Fruit fly (Drosophila melanogaster) Kc167 (cell line): ENCODE data around the gene ND-20.

Experiments
- Myc ChIP-seq: fragments of >200 bp; optimal IDR thresholded peaks from 2 replicates; lab custom pipeline; 2017; ENCODE audit warnings: missing external identifiers
- Sin3A ChIP-seq: fragments of >200 bp; optimal IDR thresholded peaks from 2 replicates; lab custom pipeline; 2018; ENCODE audit warnings: missing external identifiers
- h ChIP-seq: fragments of >200 bp; optimal IDR thresholded peaks from 3 replicates; lab custom pipeline; 2018; ENCODE audit warnings: missing external identifiers
- insv ChIP-seq: fragments of >200 bp; optimal IDR thresholded peaks from 3 replicates; lab custom pipeline; 2018; ENCODE audit warnings: missing external identifiers
- psq ChIP-seq: fragments of >200 bp; optimal IDR thresholded peaks from 2 replicates; lab custom pipeline; 2017; ENCODE audit warnings: missing external identifiers
- ttk ChIP-seq: sonication (Bioruptor generic); optimal IDR thresholded peaks from 2 replicates; lab custom pipeline; 2017; ENCODE audit warnings: missing external identifiers

Gene ND-20

DNA sequence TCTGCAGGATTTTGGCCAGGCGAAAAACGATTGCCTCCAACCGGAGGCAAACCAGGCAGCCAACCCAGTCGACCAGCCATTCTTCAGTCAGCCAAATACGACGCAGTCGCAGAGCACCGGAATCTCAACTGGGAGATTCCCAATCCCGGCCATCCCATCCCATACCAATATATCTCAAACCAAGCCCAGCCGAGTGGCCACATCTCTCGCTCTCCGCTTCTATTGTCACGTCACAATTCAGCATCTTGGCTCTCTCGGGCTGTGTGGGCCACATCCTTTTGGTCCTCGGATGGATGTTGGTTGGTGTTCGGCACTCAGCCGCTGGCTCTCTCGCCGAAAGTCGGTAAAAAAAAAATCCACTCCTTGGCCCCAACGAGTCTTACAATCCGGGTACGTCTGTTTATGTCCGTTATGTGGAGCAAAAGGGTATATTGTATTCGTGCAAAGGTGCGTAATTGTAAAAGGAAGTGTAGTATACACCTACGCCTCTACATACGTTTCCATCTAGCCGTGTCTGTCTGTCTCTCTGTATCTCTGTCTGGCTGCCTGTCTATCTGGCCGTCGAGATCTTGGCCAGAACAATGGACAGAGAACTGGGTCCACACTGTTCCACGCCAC lies 13.3 kb downstream of the ND-20 start, which contains the start of gene mmd:
Gene mmd (minus strand): TSS at position 3 of the 618 bp plus-strand sequence.
- no peak for TF ChIP-seq Myc
- no peak for TF ChIP-seq Sin3A (lab: Kevin White, UChicago)
- TF ChIP-seq psq (lab: Kevin White, UChicago) = no peak
- TF ChIP-seq h (lab: Kevin White, UChicago) = no peak
- no peak for TF ChIP-seq insv (lab: Kevin White, UChicago)
- no peak for TF ChIP-seq ttk (lab: Kevin White, UChicago)

DNA sequence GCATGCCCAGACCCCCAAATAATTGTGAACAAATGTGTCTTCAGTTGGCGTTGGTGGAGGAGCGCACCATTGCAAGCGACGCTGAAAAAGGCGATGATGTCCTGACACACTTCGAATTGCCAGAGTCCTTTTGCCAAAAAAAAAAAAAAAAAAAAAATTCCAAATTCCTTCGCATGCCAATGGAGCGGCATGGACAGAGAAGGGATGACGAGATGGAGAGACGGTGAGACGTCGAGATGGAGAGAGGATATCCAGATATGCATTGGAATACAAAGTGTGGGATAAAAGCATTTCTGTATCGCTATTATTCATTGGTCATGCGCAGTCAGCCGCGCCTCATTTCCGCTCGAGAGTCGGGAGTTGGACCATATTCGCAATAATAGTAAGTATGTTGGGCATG lies 15.0 kb downstream of the ND-20 start:
- TF ChIP-seq Myc (no peak), insv (lab: Kevin White, UChicago) (no peak), psq (lab: Kevin White, UChicago) (no peak), Sin3A (lab: Kevin White, UChicago) (no peak), ttk (lab: Kevin White, UChicago) (no peak)

DNA sequence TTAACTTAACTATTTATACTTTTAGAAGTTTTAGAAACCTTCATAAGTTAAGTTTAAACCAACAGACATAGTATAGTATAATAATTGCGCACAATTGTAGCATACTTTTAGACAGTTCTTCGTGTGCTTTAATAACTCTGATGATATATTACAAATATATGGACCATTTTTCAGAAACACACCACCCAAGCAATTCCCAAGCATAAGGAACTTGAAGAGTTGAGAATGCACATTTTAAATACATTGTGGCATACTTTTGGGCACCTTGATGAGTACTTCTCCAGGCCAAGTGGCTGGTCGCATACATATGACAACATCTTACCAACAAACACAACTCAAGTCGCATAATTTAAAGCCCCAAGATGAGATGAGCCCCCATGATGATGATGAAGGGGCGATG lies 17.0 kb downstream of the ND-20 start:
- TF ChIP-seq Myc = no peak
- no peak for TF ChIP-seq h (lab: Kevin White, UChicago)
- TF ChIP-seq Sin3A (lab: Kevin White, UChicago) = no peak
- TF ChIP-seq insv (lab: Kevin White, UChicago) = no peak
- no peak for TF ChIP-seq ttk (lab: Kevin White, UChicago)
- no peak for TF ChIP-seq psq (lab: Kevin White, UChicago)

DNA sequence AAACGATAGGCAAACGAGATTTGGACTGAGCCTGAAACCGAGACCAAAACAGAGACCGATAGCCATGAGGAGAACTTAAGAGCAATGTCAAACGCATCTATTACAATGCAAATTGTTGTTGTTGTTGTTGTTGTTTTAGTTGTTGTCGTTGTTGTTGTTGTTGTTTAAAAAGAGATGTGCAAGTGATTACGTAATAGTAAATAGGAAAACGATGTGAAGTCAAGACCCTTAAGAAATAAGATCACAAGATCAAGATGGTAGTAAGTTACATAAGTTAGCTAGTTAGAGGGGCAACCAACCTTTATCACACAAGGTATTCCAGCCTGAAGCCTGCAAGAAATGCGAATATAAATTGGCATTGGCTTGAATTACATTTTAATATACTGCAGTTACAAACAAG lies 36.6 kb downstream of the ND-20 start:
- no peak for TF ChIP-seq ttk (lab: Kevin White, UChicago)
- TF ChIP-seq psq (lab: Kevin White, UChicago) = no peak
- no peak for TF ChIP-seq h (lab: Kevin White, UChicago)
- no peak for TF ChIP-seq insv (lab: Kevin White, UChicago)
- TF ChIP-seq Sin3A (lab: Kevin White, UChicago) = no peak
- TF ChIP-seq Myc = no peak

DNA sequence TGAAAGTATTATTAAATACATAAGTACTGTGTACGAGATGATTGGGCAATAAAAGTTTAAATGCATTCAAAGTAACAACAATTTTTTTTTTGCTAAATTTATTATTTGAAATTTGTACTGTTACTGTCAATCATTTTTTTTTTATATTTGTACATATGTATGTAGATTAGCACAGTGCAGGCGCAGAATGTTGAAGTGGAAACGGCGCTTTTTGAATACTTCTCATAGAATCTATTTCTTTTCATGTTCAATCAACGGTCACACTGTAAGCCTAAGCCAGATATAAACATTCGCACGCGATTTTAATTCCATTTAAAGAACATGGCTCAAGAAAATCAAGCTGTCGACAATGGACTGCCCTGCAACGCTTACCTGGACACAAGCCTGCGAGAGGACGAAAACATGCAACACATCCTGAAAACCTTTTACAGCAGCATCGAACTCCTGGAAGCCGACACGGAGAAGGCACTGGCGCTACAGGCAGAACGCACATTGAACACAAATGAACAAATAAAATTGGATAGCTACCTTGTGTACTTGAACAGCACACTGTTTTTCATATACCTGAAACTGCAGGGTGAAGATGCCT lies 41.8 kb downstream of the ND-20 start, which contains the start of gene Rrp47:
Gene Rrp47 (plus strand): TSS at position 163 of the 589 bp plus-strand sequence.
- no peak for TF ChIP-seq Sin3A (lab: Kevin White, UChicago)

DNA sequence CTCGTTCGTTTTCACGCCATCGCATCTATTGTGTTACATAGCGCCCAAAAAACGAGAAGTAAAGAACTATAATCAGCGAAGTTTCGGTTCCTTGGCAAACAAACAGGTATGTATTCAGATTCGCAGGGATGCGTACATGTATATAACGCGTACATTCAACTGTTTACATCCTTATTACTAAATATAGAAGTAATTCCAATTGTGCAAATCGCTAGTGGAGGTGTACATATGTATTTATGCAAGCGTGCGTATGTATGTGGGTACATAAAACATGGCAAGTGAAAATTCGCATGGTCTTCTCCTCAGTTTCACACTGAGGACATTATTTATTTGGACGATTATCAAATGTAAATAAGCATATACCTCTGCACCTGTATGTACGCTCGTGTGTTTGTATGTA lies 45.1 kb downstream of the ND-20 start:
- no peak for TF ChIP-seq insv (lab: Kevin White, UChicago)
- no peak for TF ChIP-seq h (lab: Kevin White, UChicago)
- TF ChIP-seq ttk (lab: Kevin White, UChicago) = no peak
- TF ChIP-seq Myc = no peak
- no peak for TF ChIP-seq Sin3A (lab: Kevin White, UChicago)
- TF ChIP-seq psq (lab: Kevin White, UChicago) = no peak

DNA sequence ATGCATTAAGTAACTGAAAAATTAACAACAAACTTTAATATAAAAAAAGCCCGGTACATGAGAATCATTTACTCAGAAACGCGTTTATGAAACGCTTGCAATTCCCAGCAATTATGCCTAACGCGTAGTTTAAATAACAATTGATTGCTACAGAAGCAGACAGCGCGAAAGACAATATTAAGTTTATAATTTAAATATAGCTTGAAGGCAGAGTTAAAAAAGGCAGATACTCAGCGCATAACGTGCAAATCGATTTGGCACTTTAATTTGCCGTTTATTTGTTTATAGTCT lies 45.7 kb downstream of the ND-20 start, which contains the start of gene CG8924:
Gene CG8924 (plus strand): TSS at position 122 of the 291 bp plus-strand sequence.
- TF ChIP-seq insv (lab: Kevin White, UChicago) (no peak), Sin3A (lab: Kevin White, UChicago) (no peak), ttk (lab: Kevin White, UChicago) (no peak), psq (lab: Kevin White, UChicago) (no peak), h (lab: Kevin White, UChicago) (no peak), Myc (no peak)

DNA sequence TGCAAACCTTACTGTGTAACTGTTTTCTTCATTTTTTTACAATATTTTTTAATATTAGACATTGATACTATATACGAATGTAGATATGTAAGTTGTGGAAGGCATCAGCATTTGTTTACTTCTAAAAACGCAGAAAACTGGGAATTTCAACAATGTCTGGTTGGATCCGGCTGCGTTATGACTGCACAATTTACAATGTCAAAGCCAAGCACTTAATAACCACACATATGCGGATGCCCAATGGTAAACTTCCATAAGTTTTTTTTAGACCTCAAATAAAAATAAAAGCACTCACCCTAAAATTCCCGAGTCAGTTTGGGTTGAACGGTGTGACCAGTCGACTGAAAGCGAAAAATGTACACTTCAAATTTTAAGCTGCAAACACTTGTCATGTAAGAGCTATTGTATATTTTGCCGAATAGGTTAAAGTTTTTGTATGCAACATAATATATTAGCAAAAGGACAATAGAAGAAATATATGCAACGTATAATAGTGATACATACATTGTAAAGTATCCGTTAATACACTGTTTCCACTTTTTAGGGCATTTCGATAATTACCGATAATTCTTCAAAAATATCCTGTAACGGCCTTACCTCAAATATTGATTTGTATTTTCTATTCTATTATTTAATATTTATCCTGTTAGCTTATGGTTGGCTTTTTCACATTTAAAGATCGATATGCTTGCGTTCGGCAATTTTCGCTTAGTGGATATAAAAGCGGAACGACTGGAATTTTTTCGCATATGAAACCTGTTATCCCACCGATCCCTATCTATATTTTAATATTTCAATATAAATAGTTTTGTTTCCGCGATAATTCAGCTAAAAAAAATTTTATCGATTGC lies 46.3 kb downstream of the ND-20 start, which contains the start of gene Stim:
Gene Stim (minus strand): TSS at position 347 of the 851 bp plus-strand sequence.
- no peak for TF ChIP-seq psq (lab: Kevin White, UChicago)
- TF ChIP-seq ttk (lab: Kevin White, UChicago) = no peak
- TF ChIP-seq insv (lab: Kevin White, UChicago) = no peak
